Fruit fly (Drosophila melanogaster): Measurements from ENCODE around the gene CG33128.

The CG33128 gene

dm6 chr2L:1447652-1448051 lies 46.2 kb upstream of the CG33128 start (continued):
- TF ChIP-seq CG17802 (tag; optimal IDR thresholded peaks at IDR 0.05) (no peak), ci (GFP tag; IDR thresholded peaks at IDR 0.05) (0 out of 3 replicates have a peak, but pooled peaks have one; percentile 20), Lhr (GFP tag; optimal IDR thresholded peaks at IDR 0.05) (no peak), CG7357 (GFP tag; IDR thresholded peaks at IDR 0.05) (no peak)

dm6 chr2L:1448188-1448587 lies 45.7 kb upstream of the CG33128 start:
- TF ChIP-seq CG2712 (tag; optimal IDR thresholded peaks at IDR 0.05) = no peak
- peak; percentile 49 for TF ChIP-seq CG6813 (GFP tag; optimal IDR thresholded peaks at IDR 0.05)
- TF ChIP-seq CG11560 (tag; IDR thresholded peaks at IDR 0.05) = no peak
- peak; percentile 5 for TF ChIP-seq salm (tag; optimal IDR thresholded peaks at IDR 0.05)
- no peak for TF ChIP-seq CG10565 (GFP tag; optimal IDR thresholded peaks at IDR 0.05)
- 0 out of 3 replicates have a peak, but pooled peaks have one; percentile 1 for TF ChIP-seq ci (GFP tag; IDR thresholded peaks at IDR 0.05)
- peak; percentile 54 for TF ChIP-seq Kr (GFP tag; optimal IDR thresholded peaks at IDR 0.05)
- peak; percentile 51 for TF ChIP-seq CG15696 (tag; optimal IDR thresholded peaks at IDR 0.05)
- TF ChIP-seq sqz (GFP tag; optimal IDR thresholded peaks at IDR 0.05) = peak; percentile 26
- peak; percentile 47; the same call in 1 of the 2 replicates for TF ChIP-seq chm (GFP tag; IDR thresholded peaks at IDR 0.05)
- no peak for TF ChIP-seq Pdp1 (GFP tag; optimal IDR thresholded peaks at IDR 0.05)
- peak; percentile 29 for TF ChIP-seq kni (GFP tag; optimal IDR thresholded peaks at IDR 0.05)
- TF ChIP-seq sc (optimal IDR thresholded peaks at IDR 0.05) = no peak
- peak; percentile 8 for TF ChIP-seq sc (GFP tag; optimal IDR thresholded peaks at IDR 0.05)
- peak; percentile 29; the same call in 1 of the 3 replicates for TF ChIP-seq otp (GFP tag; IDR thresholded peaks at IDR 0.05)
- TF ChIP-seq gsb-n (tag; optimal IDR thresholded peaks at IDR 0.05) = peak; percentile 18
- no peak for TF ChIP-seq ham (GFP tag; IDR thresholded peaks at IDR 0.05)
- peak; percentile 67 for TF ChIP-seq ac (GFP tag; optimal IDR thresholded peaks at IDR 0.05)
- TF ChIP-seq tll (GFP tag; optimal IDR thresholded peaks at IDR 0.05) = peak in 1 of 2 experiments; percentile 90

dm6 chr2L:1449718-1450441 lies 44.0 kb upstream of the CG33128 start:
- TF ChIP-seq Gsc (GFP tag; IDR thresholded peaks at IDR 0.05) (no peak), Fer1 (GFP tag; optimal IDR thresholded peaks at IDR 0.05) (no peak), gcm (GFP tag; optimal IDR thresholded peaks at IDR 0.05) (peak; percentile 94), sens (GFP tag) (peak; percentile 63), CG1603 (tag; optimal IDR thresholded peaks at IDR 0.05) (no peak), Oli (tag; optimal IDR thresholded peaks at IDR 0.05) (peak; percentile 5), chn (GFP tag; optimal IDR thresholded peaks at IDR 0.05) (peak; percentile 9), Hsf (GFP tag; optimal IDR thresholded peaks at IDR 0.05) (no peak), CG18476 (GFP tag; optimal IDR thresholded peaks at IDR 0.05) (peak; percentile 73), prd (optimal IDR thresholded peaks at IDR 0.05) (no peak), prd (GFP tag; IDR thresholded peaks at IDR 0.05) (0 out of 3 replicates have a peak, but pooled peaks have one; percentile 26), hkb (optimal IDR thresholded peaks at IDR 0.05) (peak; percentile 87), hkb (GFP tag; IDR thresholded peaks at IDR 0.05) (no peak), CG7928 (GFP tag; optimal IDR thresholded peaks at IDR 0.05) (no peak), CG12744 (GFP tag; optimal IDR thresholded peaks at IDR 0.05) (no peak)
